Worm (Caenorhabditis elegans) whole organism, L2 larva: Measurements from ENCODE around the gene F55A4.7.

Source experiments
- aly-2 ChIP-seq: fragments of 150-350 bp; optimal IDR thresholded peaks from 2 replicates; lab custom pipeline; 2014; ENCODE audit warnings: missing biosample characterization, missing genetic modification characterization
- ceh-16 ChIP-seq: fragments of 150-350 bp; optimal IDR thresholded peaks from 2 replicates; lab custom pipeline; 2014; ENCODE audit warnings: missing biosample characterization, missing genetic modification characterization
- ceh-82 ChIP-seq: fragments of 150-350 bp; optimal IDR thresholded peaks from 2 replicates; lab custom pipeline; 2014; ENCODE audit warnings: missing biosample characterization, missing genetic modification characterization
- elt-3 ChIP-seq: sonication (generic microtip); optimal IDR thresholded peaks from 2 replicates; lab custom pipeline; 2017; ENCODE audit warnings: missing biosample characterization, missing genetic modification characterization
- lsy-2 ChIP-seq, 2 experiments: fragments of 150-350 bp in 1 of 2; sonication (generic microtip) in 1 of 2; optimal IDR thresholded peaks; 2 replicates each; lab custom pipeline; 2014 to 2017; ENCODE audit warnings: missing biosample characterization in 2 of 2, missing genetic modification characterization in 2 of 2
- nhr-25 ChIP-seq: fragments of 150-350 bp; sonication (generic microtip); optimal IDR thresholded peaks from 3 replicates; lab custom pipeline; 2014; ENCODE audit warnings: missing biosample characterization, missing genetic modification characterization
- nhr-77 ChIP-seq: fragments of 150-350 bp; optimal IDR thresholded peaks from 2 replicates; lab custom pipeline; 2014; ENCODE audit warnings: missing biosample characterization, missing genetic modification characterization
- skn-1 ChIP-seq: sonication (generic microtip); optimal IDR thresholded peaks from 2 replicates; lab custom pipeline; 2017; ENCODE audit warnings: missing biosample characterization, missing genetic modification characterization
- unc-39 ChIP-seq: fragments of 150-350 bp; optimal IDR thresholded peaks from 2 replicates; lab custom pipeline; 2014; ENCODE audit warnings: missing biosample characterization, missing genetic modification characterization
- unc-55 ChIP-seq: fragments of 150-350 bp; sonication (generic microtip); optimal IDR thresholded peaks from 3 replicates; lab custom pipeline; 2014; ENCODE audit warnings: missing biosample characterization, missing genetic modification reagents, missing genetic modification characterization
- zag-1 ChIP-seq: fragments of 150-350 bp; optimal IDR thresholded peaks from 2 replicates; lab custom pipeline; 2014; ENCODE audit warnings: missing biosample characterization, missing genetic modification characterization
- ztf-11 ChIP-seq: sonication (generic microtip); optimal IDR thresholded peaks from 2 replicates; lab custom pipeline; 2017; ENCODE audit warnings: missing biosample characterization, missing genetic modification characterization

ce11 chrX:1064064-1064463, 25.8 kb upstream of the F55A4.7 start:
- TF ChIP-seq ztf-11 (tag; lab: Kevin White, UChicago) (no peak), skn-1 (no peak), unc-55 (GFP tag; lab: Kevin White, UChicago) (peak; percentile 83), lsy-2 (tag; optimal IDR thresholded peaks at IDR 0.05; lab: Kevin White, UChicago) (peak; percentile 9 to 56), unc-39 (tag; lab: Kevin White, UChicago) (no peak), zag-1 (tag; lab: Kevin White, UChicago) (peak; percentile 76), nhr-25 (no peak), ceh-82 (tag; lab: Kevin White, UChicago) (no peak), nhr-77 (tag; lab: Kevin White, UChicago) (no peak), elt-3 (tag; lab: Kevin White, UChicago) (no peak), ceh-16 (tag; lab: Kevin White, UChicago) (no peak), aly-2 (tag; lab: Kevin White, UChicago) (no peak)
